Fruit fly (Drosophila melanogaster) whole organism, embryonic: ENCODE measurements around the gene CG18622.

Source experiments
- CG12219 ChIP-seq: fragments of 200-800 bp; sonication (Bioruptor generic); optimal IDR thresholded peaks from 3 replicates; lab custom pipeline; 2018; ENCODE audit warnings: missing biosample characterization, mild to moderate bottlenecking, missing genetic modification characterization
- CG14710 ChIP-seq: fragments of 200-800 bp; sonication (Bioruptor generic); optimal IDR thresholded peaks from 3 replicates; lab custom pipeline; 2019; ENCODE audit warnings: missing biosample characterization, mild to moderate bottlenecking, missing genetic modification characterization, moderate library complexity
- CG16863 ChIP-seq: fragments of 200-800 bp; sonication (Bioruptor generic); optimal IDR thresholded peaks from 3 replicates; lab custom pipeline; 2016; ENCODE audit warnings: missing biosample characterization, missing genetic modification characterization
- CG17186 ChIP-seq: fragments of 200-800 bp; sonication (Bioruptor generic); optimal IDR thresholded peaks from 3 replicates; lab custom pipeline; 2017; ENCODE audit warnings: missing biosample characterization, missing genetic modification reagents, missing genetic modification characterization
- CG17912 ChIP-seq: fragments of 200-800 bp; sonication (Bioruptor generic); optimal IDR thresholded peaks from 2 replicates; lab custom pipeline; 2018; ENCODE audit warnings: missing biosample characterization, mild to moderate bottlenecking, missing genetic modification characterization
- CG2120 ChIP-seq: fragments of 200-800 bp; sonication (Bioruptor generic); optimal IDR thresholded peaks from 3 replicates; lab custom pipeline; 2016; ENCODE audit warnings: missing biosample characterization, missing genetic modification characterization
- CG2129 ChIP-seq: fragments of 200-800 bp; sonication (Bioruptor generic); IDR thresholded peaks from 2 replicates; pipeline ENCODE4 v1.3.6; 2022; ENCODE audit warnings: missing biosample characterization, missing genetic modification characterization; ENCODE audit not compliant: partially characterized antibody
- CG2199 ChIP-seq: fragments of 200-800 bp; sonication (Bioruptor generic); IDR thresholded peaks from 3 replicates; pipeline ENCODE4 v1.3.6; 2022; ENCODE audit warnings: missing biosample characterization, missing genetic modification characterization
- CG2889 ChIP-seq: fragments of 200-800 bp; sonication (Bioruptor generic); IDR thresholded peaks from 3 replicates; pipeline ENCODE4 v1.3.6; 2022; ENCODE audit warnings: missing biosample characterization, missing genetic modification characterization
- CG31224 ChIP-seq: fragments of 200-800 bp; sonication (Bioruptor generic); IDR thresholded peaks from 2 replicates; pipeline ENCODE4 v1.3.6; 2022; ENCODE audit warnings: missing biosample characterization, missing genetic modification characterization
- CG31365 ChIP-seq: fragments of 200-800 bp; sonication (Bioruptor generic); optimal IDR thresholded peaks from 2 replicates; lab custom pipeline; 2018; ENCODE audit warnings: missing biosample characterization, mild to moderate bottlenecking, missing genetic modification characterization
- CG32532 ChIP-seq: fragments of 200-800 bp; sonication (Bioruptor generic); IDR thresholded peaks from 2 replicates; pipeline ENCODE4 v1.3.6; 2022; ENCODE audit warnings: missing biosample characterization, missing genetic modification characterization
- CG34376 ChIP-seq: fragments of 200-800 bp; sonication (Bioruptor generic); optimal IDR thresholded peaks from 2 replicates; lab custom pipeline; 2018; ENCODE audit warnings: missing biosample characterization, mild to moderate bottlenecking, missing genetic modification characterization
- CG4424 ChIP-seq: fragments of 200-800 bp; sonication (Bioruptor generic); optimal IDR thresholded peaks from 3 replicates; lab custom pipeline; 2016; ENCODE audit warnings: missing biosample characterization, missing genetic modification characterization
- CG4730 ChIP-seq: fragments of 200-800 bp; sonication (Bioruptor generic); IDR thresholded peaks from 2 replicates; pipeline ENCODE4 v1.3.6; 2022; ENCODE audit warnings: missing biosample characterization, missing genetic modification characterization
- CG6175 ChIP-seq: fragments of 200-800 bp; sonication (Bioruptor generic); IDR thresholded peaks from 3 replicates; pipeline ENCODE4 v1.3.6; 2022; ENCODE audit warnings: missing biosample characterization, missing genetic modification characterization
- CG7556 ChIP-seq: fragments of 200-800 bp; sonication (Bioruptor generic); optimal IDR thresholded peaks from 2 replicates; lab custom pipeline; 2017; ENCODE audit warnings: missing biosample characterization, mild to moderate bottlenecking, missing genetic modification characterization
- CG7987 ChIP-seq: fragments of 200-800 bp; sonication (Bioruptor generic); optimal IDR thresholded peaks from 2 replicates; lab custom pipeline; 2018; ENCODE audit warnings: missing biosample characterization, mild to moderate bottlenecking, missing genetic modification characterization, moderate library complexity
- CkIIα-i1 ChIP-seq: fragments of 200-800 bp; sonication (Bioruptor generic); IDR thresholded peaks from 2 replicates; pipeline ENCODE4 v1.3.6; 2022; ENCODE audit warnings: missing biosample characterization, missing genetic modification characterization
- D19A ChIP-seq: fragments of 200-800 bp; optimal IDR thresholded peaks from 3 replicates; lab custom pipeline; 2019; ENCODE audit warnings: missing biosample characterization, mild to moderate bottlenecking, missing genetic modification characterization, moderate library complexity
- Elba2 ChIP-seq: fragments of 200-800 bp; sonication (Bioruptor generic); optimal IDR thresholded peaks from 3 replicates; lab custom pipeline; 2016; ENCODE audit warnings: missing biosample characterization, missing genetic modification characterization
- H2.0 ChIP-seq: fragments of 200-800 bp; sonication (Bioruptor generic); IDR thresholded peaks from 2 replicates; pipeline ENCODE4 v1.3.6; 2022; ENCODE audit warnings: missing biosample characterization, missing genetic modification characterization
- Hr78 ChIP-seq, 2 experiments: fragments of 200-800 bp in 1 of 2; fragments of >200 bp in 1 of 2; sonication (Bioruptor generic) in 1 of 2; optimal IDR thresholded peaks; 2 replicates each; lab custom pipeline; 2017 to 2019; ENCODE audit warnings: missing biosample characterization in 2 of 2, missing genetic modification characterization in 2 of 2, mild to moderate bottlenecking in 1 of 2, moderate library complexity in 1 of 2
- NC2β ChIP-seq: fragments of 200-800 bp; sonication (Bioruptor generic); optimal IDR thresholded peaks from 2 replicates; lab custom pipeline; 2016; ENCODE audit warnings: missing biosample characterization, missing genetic modification characterization
- Opbp ChIP-seq: fragments of 200-800 bp; sonication (Bioruptor generic); IDR thresholded peaks from 3 replicates; pipeline ENCODE4 v1.3.6; 2022; ENCODE audit warnings: missing biosample characterization, missing genetic modification characterization; ENCODE audit not compliant: partially characterized antibody
- Pdp1 ChIP-seq, 2 experiments: fragments of 200-800 bp; sonication (Bioruptor generic); optimal IDR thresholded peaks; 3 replicates each; lab custom pipeline; 2016; ENCODE audit warnings: missing biosample characterization in 2 of 2, missing genetic modification characterization in 2 of 2, mild to moderate bottlenecking in 1 of 2, moderate library complexity in 1 of 2
- Ravus ChIP-seq: fragments of 200-800 bp; sonication (Bioruptor generic); IDR thresholded peaks from 2 replicates; pipeline ENCODE4 v1.3.6; 2022; ENCODE audit warnings: missing biosample characterization, missing genetic modification characterization
- Rfx ChIP-seq: fragments of 200-800 bp; sonication (Bioruptor generic); IDR thresholded peaks from 2 replicates; pipeline ENCODE4 v1.3.6; 2022; ENCODE audit warnings: missing biosample characterization, missing genetic modification characterization
- aop ChIP-seq: fragments of 200-800 bp; sonication (Bioruptor generic); IDR thresholded peaks from 2 replicates; pipeline ENCODE4 v1.3.6; 2022; ENCODE audit warnings: missing biosample characterization, missing genetic modification characterization
- dmrt99B ChIP-seq: fragments of 200-800 bp; sonication (Bioruptor generic); optimal IDR thresholded peaks from 2 replicates; lab custom pipeline; 2018; ENCODE audit warnings: missing biosample characterization, mild to moderate bottlenecking, missing genetic modification characterization, moderate library complexity
- grau ChIP-seq: fragments of 200-800 bp; optimal IDR thresholded peaks from 3 replicates; lab custom pipeline; 2019; ENCODE audit warnings: missing biosample characterization, mild to moderate bottlenecking, missing genetic modification characterization, moderate library complexity
- lab ChIP-seq: fragments of 200-800 bp; sonication (Bioruptor generic); optimal IDR thresholded peaks from 3 replicates; lab custom pipeline; 2017; ENCODE audit warnings: missing biosample characterization, missing genetic modification characterization, mild to moderate bottlenecking, moderate library complexity, missing genetic modification reagents
- lbe ChIP-seq: fragments of 200-800 bp; sonication (Bioruptor generic); optimal IDR thresholded peaks from 2 replicates; lab custom pipeline; 2016; ENCODE audit warnings: missing biosample characterization, mild to moderate bottlenecking, missing genetic modification characterization
- nerfin-1 ChIP-seq: fragments of 200-800 bp; sonication (Bioruptor generic); optimal IDR thresholded peaks from 3 replicates; lab custom pipeline; 2019; ENCODE audit warnings: missing biosample characterization, mild to moderate bottlenecking, missing genetic modification characterization, moderate library complexity
- nom ChIP-seq: fragments of 200-800 bp; sonication (Bioruptor generic); optimal IDR thresholded peaks from 2 replicates; lab custom pipeline; 2017; ENCODE audit warnings: missing biosample characterization, missing genetic modification characterization, mild to moderate bottlenecking, moderate library complexity, missing genetic modification reagents
- otp ChIP-seq: fragments of 200-800 bp; sonication (Bioruptor generic); IDR thresholded peaks from 3 replicates; pipeline ENCODE4, ENCODE4 v1.3.6; 2022; ENCODE audit warnings: missing biosample characterization, missing genetic modification characterization
- pan ChIP-seq, 4 experiments: fragments of >200 bp in 3 of 4; fragments of 200-800 bp in 1 of 4; sonication (Bioruptor generic) in 1 of 4; optimal IDR thresholded peaks in 3 of 4; IDR thresholded peaks in 1 of 4; 2 replicates each; pipeline versions ENCODE4 v1.3.6 to Lab custom; 2017 to 2022; ENCODE audit warnings: missing biosample characterization in 2 of 4, missing genetic modification characterization in 2 of 4, mixed read lengths in 1 of 4
- phol ChIP-seq: fragments of 200-800 bp; sonication (Bioruptor generic); optimal IDR thresholded peaks from 3 replicates; lab custom pipeline; 2018; ENCODE audit warnings: missing biosample characterization, mild to moderate bottlenecking, missing genetic modification characterization, moderate library complexity
- pros ChIP-seq: fragments of 200-800 bp; sonication (Bioruptor generic); optimal IDR thresholded peaks from 3 replicates; lab custom pipeline; 2019; ENCODE audit warnings: missing biosample characterization, mild to moderate bottlenecking, missing genetic modification characterization, moderate library complexity
- pzg ChIP-seq: fragments of 200-800 bp; sonication (Bioruptor generic); optimal IDR thresholded peaks from 3 replicates; lab custom pipeline; 2018; ENCODE audit warnings: missing biosample characterization, mild to moderate bottlenecking, missing genetic modification characterization, moderate library complexity
- repo ChIP-seq: fragments of 200-800 bp; sonication (Bioruptor generic); optimal IDR thresholded peaks from 2 replicates; lab custom pipeline; 2016; ENCODE audit warnings: missing biosample characterization, missing genetic modification characterization
- run ChIP-seq: fragments of 200-800 bp; sonication (Bioruptor generic); optimal IDR thresholded peaks from 3 replicates; lab custom pipeline; 2018; ENCODE audit warnings: missing biosample characterization, mild to moderate bottlenecking, missing genetic modification characterization
- schlank ChIP-seq: fragments of 200-800 bp; sonication (Bioruptor generic); optimal IDR thresholded peaks from 2 replicates; lab custom pipeline; 2018; ENCODE audit warnings: missing biosample characterization, mild to moderate bottlenecking, missing genetic modification characterization
- ssp ChIP-seq: fragments of 200-800 bp; sonication (Bioruptor generic); IDR thresholded peaks from 2 replicates; pipeline ENCODE4 v1.3.6; 2022; ENCODE audit warnings: missing biosample characterization, missing genetic modification characterization
- tx ChIP-seq: fragments of 200-800 bp; sonication (Bioruptor generic); optimal IDR thresholded peaks from 2 replicates; lab custom pipeline; 2016; ENCODE audit warnings: missing biosample characterization, missing genetic modification characterization
- usp ChIP-seq: fragments of >200 bp; optimal IDR thresholded peaks from 2 replicates; lab custom pipeline; 2017; ENCODE audit warnings: missing biosample characterization, missing genetic modification characterization
- yki ChIP-seq: fragments of >200 bp; optimal IDR thresholded peaks from 3 replicates; lab custom pipeline; 2018
- zfh2 ChIP-seq: fragments of 200-800 bp; sonication (Bioruptor generic); optimal IDR thresholded peaks from 2 replicates; lab custom pipeline; 2016; ENCODE audit warnings: missing biosample characterization, missing genetic modification characterization

The CG18622 gene

dm6 chr3R:17002218-17003110, 14.9 kb upstream of the CG18622 start, which contains the start of the genes Sf3a1 and Irc (continued):
- no peak for TF ChIP-seq run (tag; lab: Kevin White, UChicago)
- TF ChIP-seq CG32532 (GFP tag; lab: Robert Waterston, UW): peak; percentile 46
- no peak for TF ChIP-seq CG2889 (GFP tag; lab: Robert Waterston, UW)
- TF ChIP-seq nerfin-1 (tag; lab: Kevin White, UChicago): no peak
- peak; percentile 22 for TF ChIP-seq lbe (GFP tag; lab: Kevin White, UChicago)
- no peak for TF ChIP-seq pan (optimal IDR thresholded peaks at IDR 0.05; lab: Kevin White, UChicago)
- no peak for TF ChIP-seq pan (GFP tag; optimal IDR thresholded peaks at IDR 0.05 in 1 of 2, IDR thresholded peaks at IDR 0.05 in 1 of 2)
- TF ChIP-seq Opbp (GFP tag; lab: Robert Waterston, UW): peak; percentile 97
- no peak for TF ChIP-seq CG12219 (GFP tag; lab: Kevin White, UChicago)
- peak in 1 of 2 experiments; percentile 20 for TF ChIP-seq Hr78 (GFP tag; optimal IDR thresholded peaks at IDR 0.05; lab: Kevin White, UChicago)
- no peak for TF ChIP-seq dmrt99B
- TF ChIP-seq CG31365: no peak
- 0 out of 3 replicates have a peak, but pooled peaks have one; percentile 13 for TF ChIP-seq CG6175 (GFP tag; lab: Robert Waterston, UW)
- no peak for TF ChIP-seq Ravus (GFP tag; lab: Robert Waterston, UW)
- TF ChIP-seq CG2129 (GFP tag; lab: Robert Waterston, UW): peak; percentile 86
- no peak for TF ChIP-seq schlank (tag; lab: Kevin White, UChicago)
- TF ChIP-seq zfh2 (GFP tag; lab: Kevin White, UChicago): peak; percentile 46
- TF ChIP-seq H2.0 (GFP tag; lab: Robert Waterston, UW): no peak
- TF ChIP-seq CG31224: no peak
- TF ChIP-seq CG2199 (GFP tag; lab: Robert Waterston, UW): peak; percentile 71; the same call in 1 of the 3 replicates
- TF ChIP-seq pzg (GFP tag; lab: Kevin White, UChicago): peak; percentile 95
- TF ChIP-seq CG14710 (tag; lab: Kevin White, UChicago): peak; percentile 52
- TF ChIP-seq CG17912: no peak
- peak; percentile 43 for TF ChIP-seq phol (tag; lab: Kevin White, UChicago)
- peak; percentile 25; the same call in 1 of the 2 replicates for TF ChIP-seq ssp (GFP tag; lab: Robert Waterston, UW)
- peak; percentile 25 to 54 for TF ChIP-seq Pdp1 (GFP tag; optimal IDR thresholded peaks at IDR 0.05; lab: Kevin White, UChicago)
- TF ChIP-seq pros (GFP tag; lab: Kevin White, UChicago): no peak
- no peak for TF ChIP-seq CG16863 (GFP tag; lab: Kevin White, UChicago)
- peak; percentile 55 for TF ChIP-seq NC2β
- TF ChIP-seq CG7987 (GFP tag; lab: Kevin White, UChicago): peak; percentile 78
- TF ChIP-seq CG7556 (GFP tag; lab: Kevin White, UChicago): no peak
- TF ChIP-seq CkIIα-i1 (GFP tag; lab: Robert Waterston, UW): no peak
- TF ChIP-seq repo (GFP tag; lab: Kevin White, UChicago): peak; percentile 20
- TF ChIP-seq tx (GFP tag; lab: Kevin White, UChicago): peak; percentile 18
- TF ChIP-seq usp: no peak
- no peak for TF ChIP-seq yki (lab: Kevin White, UChicago)
- peak; percentile 73 for TF ChIP-seq Rfx (GFP tag; lab: Robert Waterston, UW)
- TF ChIP-seq CG4424 (GFP tag; lab: Kevin White, UChicago): no peak
- no peak for TF ChIP-seq lab
- peak; percentile 67 for TF ChIP-seq CG2120
- TF ChIP-seq nom (GFP tag; lab: Kevin White, UChicago): peak; percentile 64
- TF ChIP-seq aop (GFP tag; lab: Robert Waterston, UW): no peak
- TF ChIP-seq otp (GFP tag; lab: Robert Waterston, UW): no peak
- peak; percentile 30 for TF ChIP-seq grau (tag; lab: Kevin White, UChicago)
- no peak for TF ChIP-seq Elba2
- peak; percentile 30 for TF ChIP-seq CG17186
- TF ChIP-seq CG4730: no peak
- TF ChIP-seq CG34376 (GFP tag; lab: Kevin White, UChicago): peak; percentile 91
- TF ChIP-seq D19A (tag; lab: Kevin White, UChicago): no peak
